Fruit fly (Drosophila melanogaster) whole organism, embryonic: ENCODE measurements around the gene CG31633.

Source experiments
- Adf1 ChIP-seq: fragments of 200-800 bp; sonication (Bioruptor generic); IDR thresholded peaks from 2 replicates; pipeline ENCODE4 v1.3.6; 2022; ENCODE audit warnings: missing biosample characterization, missing genetic modification characterization
- Antp ChIP-seq: fragments of 200-800 bp; sonication (Bioruptor generic); optimal IDR thresholded peaks from 3 replicates; lab custom pipeline; 2016; ENCODE audit warnings: missing biosample characterization, missing genetic modification characterization
- C15 ChIP-seq: fragments of 200-800 bp; sonication (Bioruptor generic); IDR thresholded peaks from 3 replicates; pipeline ENCODE4 v1.3.6; 2022; ENCODE audit warnings: missing biosample characterization, missing genetic modification characterization
- CG10959 ChIP-seq: fragments of 200-800 bp; sonication (Bioruptor generic); IDR thresholded peaks from 2 replicates; pipeline ENCODE4 v1.3.6; 2022; ENCODE audit warnings: missing biosample characterization, missing genetic modification characterization
- CG11560 ChIP-seq: fragments of 200-800 bp; sonication (Bioruptor generic); IDR thresholded peaks from 3 replicates; pipeline ENCODE4 v1.3.6; 2022; ENCODE audit warnings: missing biosample characterization, missing genetic modification characterization
- CG11695 ChIP-seq: fragments of 200-800 bp; sonication (Bioruptor generic); IDR thresholded peaks from 3 replicates; pipeline ENCODE4 v1.3.6; 2022; ENCODE audit warnings: missing biosample characterization, missing genetic modification characterization
- CG12155 ChIP-seq: fragments of 200-800 bp; sonication (Bioruptor generic); optimal IDR thresholded peaks from 3 replicates; lab custom pipeline; 2016; ENCODE audit warnings: missing biosample characterization, missing genetic modification characterization
- CG12299 ChIP-seq: fragments of 200-800 bp; sonication (Bioruptor generic); optimal IDR thresholded peaks from 2 replicates; lab custom pipeline; 2018; ENCODE audit warnings: missing biosample characterization, mild to moderate bottlenecking, missing genetic modification characterization
- CG1233 ChIP-seq: fragments of 200-800 bp; sonication (Bioruptor generic); optimal IDR thresholded peaks from 4 replicates; lab custom pipeline; 2018; ENCODE audit warnings: missing biosample characterization, mild to moderate bottlenecking, missing genetic modification characterization
- CG12391 ChIP-seq: fragments of 200-800 bp; sonication (Bioruptor generic); optimal IDR thresholded peaks from 3 replicates; lab custom pipeline; 2018; ENCODE audit warnings: missing biosample characterization, mild to moderate bottlenecking, missing genetic modification characterization, moderate library complexity
- CG13624 ChIP-seq: fragments of 200-800 bp; sonication (Bioruptor generic); optimal IDR thresholded peaks from 2 replicates; lab custom pipeline; 2016; ENCODE audit warnings: missing biosample characterization, missing genetic modification characterization
- CG13775 ChIP-seq: fragments of 200-800 bp; sonication (Bioruptor generic); optimal IDR thresholded peaks from 3 replicates; lab custom pipeline; 2017; ENCODE audit warnings: missing biosample characterization, mild to moderate bottlenecking, missing genetic modification characterization
- CG14441 ChIP-seq: fragments of 200-800 bp; sonication (Bioruptor generic); IDR thresholded peaks from 2 replicates; pipeline ENCODE4 v1.3.6; 2022; ENCODE audit warnings: missing biosample characterization, missing genetic modification characterization
- CG16813 ChIP-seq: fragments of 200-800 bp; sonication (Bioruptor generic); IDR thresholded peaks from 3 replicates; pipeline ENCODE4 v1.3.6; 2022; ENCODE audit warnings: missing biosample characterization, missing genetic modification characterization; ENCODE audit not compliant: partially characterized antibody
- CG17186 ChIP-seq: fragments of 200-800 bp; sonication (Bioruptor generic); optimal IDR thresholded peaks from 3 replicates; lab custom pipeline; 2017; ENCODE audit warnings: missing biosample characterization, missing genetic modification reagents, missing genetic modification characterization
- CG17802 ChIP-seq: fragments of 200-800 bp; sonication (Bioruptor generic); optimal IDR thresholded peaks from 2 replicates; lab custom pipeline; 2018; ENCODE audit warnings: missing biosample characterization, mild to moderate bottlenecking, missing genetic modification characterization, moderate library complexity
- CG1792 ChIP-seq: fragments of 200-800 bp; sonication (Bioruptor generic); optimal IDR thresholded peaks from 2 replicates; lab custom pipeline; 2016; ENCODE audit warnings: missing biosample characterization, missing genetic modification characterization
- CG2116 ChIP-seq: fragments of 200-800 bp; sonication (Bioruptor generic); optimal IDR thresholded peaks from 3 replicates; lab custom pipeline; 2018; ENCODE audit warnings: missing biosample characterization, mild to moderate bottlenecking, missing genetic modification characterization
- CG2120 ChIP-seq: fragments of 200-800 bp; sonication (Bioruptor generic); optimal IDR thresholded peaks from 3 replicates; lab custom pipeline; 2016; ENCODE audit warnings: missing biosample characterization, missing genetic modification characterization
- CG3065 ChIP-seq: fragments of 200-800 bp; sonication (Bioruptor generic); optimal IDR thresholded peaks from 2 replicates; lab custom pipeline; 2016; ENCODE audit warnings: missing biosample characterization, missing genetic modification characterization
- CG3281 ChIP-seq: fragments of 200-800 bp; sonication (Bioruptor generic); optimal IDR thresholded peaks from 3 replicates; lab custom pipeline; 2017; ENCODE audit warnings: missing biosample characterization, mild to moderate bottlenecking, missing genetic modification characterization
- CG7357 ChIP-seq: fragments of 200-800 bp; sonication (Bioruptor generic); IDR thresholded peaks from 3 replicates; pipeline ENCODE4 v1.3.6; 2022; ENCODE audit warnings: missing biosample characterization, missing genetic modification characterization
- CG7839 ChIP-seq: fragments of 200-800 bp; sonication (Bioruptor generic); optimal IDR thresholded peaks from 3 replicates; lab custom pipeline; 2018; ENCODE audit warnings: missing biosample characterization, mild to moderate bottlenecking, missing genetic modification characterization, moderate library complexity
- CG8924 ChIP-seq: fragments of 200-800 bp; optimal IDR thresholded peaks from 3 replicates; lab custom pipeline; 2019; ENCODE audit warnings: missing biosample characterization, mild to moderate bottlenecking, missing genetic modification characterization, moderate library complexity
- CG9215 ChIP-seq: fragments of 200-800 bp; sonication (Bioruptor generic); IDR thresholded peaks from 2 replicates; pipeline ENCODE4 v1.3.6; 2022; ENCODE audit warnings: missing biosample characterization, missing genetic modification characterization
- Chrac-16 ChIP-seq: fragments of 200-800 bp; sonication (Bioruptor generic); optimal IDR thresholded peaks from 3 replicates; lab custom pipeline; 2016; ENCODE audit warnings: missing biosample characterization, missing genetic modification characterization
- Dll ChIP-seq: fragments of 200-800 bp; sonication (Bioruptor generic); IDR thresholded peaks from 4 replicates; pipeline ENCODE4 v1.3.6; 2022; ENCODE audit warnings: missing biosample characterization, missing genetic modification characterization; ENCODE audit not compliant: partially characterized antibody
- H15 ChIP-seq: fragments of 200-800 bp; sonication (Bioruptor generic); IDR thresholded peaks from 3 replicates; pipeline ENCODE4 v1.3.6; 2022; ENCODE audit warnings: missing biosample characterization, missing genetic modification characterization
- Hsf ChIP-seq: fragments of 200-800 bp; sonication (Bioruptor generic); optimal IDR thresholded peaks from 3 replicates; lab custom pipeline; 2016; ENCODE audit warnings: missing biosample characterization, missing genetic modification characterization
- Sin3A ChIP-seq: fragments of >200 bp; optimal IDR thresholded peaks from 2 replicates; lab custom pipeline; 2018
- Sox102F ChIP-seq: fragments of 200-800 bp; sonication (Bioruptor generic); optimal IDR thresholded peaks from 2 replicates; lab custom pipeline; 2018; ENCODE audit warnings: missing biosample characterization, mild to moderate bottlenecking, missing genetic modification characterization, moderate library complexity
- Ssrp ChIP-seq: fragments of 200-800 bp; sonication (Bioruptor generic); optimal IDR thresholded peaks from 2 replicates; lab custom pipeline; 2018; ENCODE audit warnings: missing biosample characterization, mild to moderate bottlenecking, missing genetic modification characterization, moderate library complexity
- YL-1 ChIP-seq: fragments of 200-800 bp; sonication (Bioruptor generic); optimal IDR thresholded peaks from 3 replicates; lab custom pipeline; 2017; ENCODE audit warnings: missing biosample characterization, mild to moderate bottlenecking, missing genetic modification characterization
- chn ChIP-seq: fragments of 200-800 bp; sonication (Bioruptor generic); optimal IDR thresholded peaks from 2 replicates; lab custom pipeline; 2016; ENCODE audit warnings: missing biosample characterization, missing genetic modification characterization
- cwo ChIP-seq: fragments of 200-800 bp; sonication (Bioruptor generic); optimal IDR thresholded peaks from 3 replicates; lab custom pipeline; 2017; ENCODE audit warnings: missing biosample characterization, missing genetic modification characterization, mild to moderate bottlenecking, moderate library complexity, missing genetic modification reagents
- dmrt11E ChIP-seq: fragments of 200-800 bp; sonication (Bioruptor generic); optimal IDR thresholded peaks from 3 replicates; lab custom pipeline; 2018; ENCODE audit warnings: missing biosample characterization, mild to moderate bottlenecking, missing genetic modification characterization, moderate library complexity
- dysf ChIP-seq: fragments of 200-800 bp; sonication (Bioruptor generic); IDR thresholded peaks from 3 replicates; pipeline ENCODE4 v1.3.6; 2022; ENCODE audit warnings: missing biosample characterization, missing genetic modification characterization
- exex ChIP-seq: fragments of 200-800 bp; sonication (Bioruptor generic); optimal IDR thresholded peaks from 4 replicates; lab custom pipeline; 2018; ENCODE audit warnings: missing biosample characterization, mild to moderate bottlenecking, missing genetic modification characterization, moderate library complexity
- hb ChIP-seq: fragments of 200-800 bp; sonication (Bioruptor generic); IDR thresholded peaks from 3 replicates; pipeline ENCODE4 v1.3.6; 2022; ENCODE audit warnings: missing biosample characterization, missing genetic modification characterization; ENCODE audit not compliant: partially characterized antibody
- knrl ChIP-seq: fragments of 200-800 bp; sonication (Bioruptor generic); IDR thresholded peaks from 3 replicates; pipeline ENCODE4 v1.3.6; 2022; ENCODE audit warnings: missing biosample characterization, missing genetic modification characterization; ENCODE audit not compliant: partially characterized antibody
- lilli ChIP-seq: fragments of 200-800 bp; sonication (Bioruptor generic); optimal IDR thresholded peaks from 3 replicates; lab custom pipeline; 2016; ENCODE audit warnings: missing biosample characterization, missing genetic modification characterization
- nau ChIP-seq: fragments of 200-800 bp; sonication (Bioruptor generic); optimal IDR thresholded peaks from 3 replicates; lab custom pipeline; 2017; ENCODE audit warnings: missing biosample characterization, mild to moderate bottlenecking, missing genetic modification characterization, missing genetic modification reagents
- nerfin-1 ChIP-seq: fragments of 200-800 bp; sonication (Bioruptor generic); optimal IDR thresholded peaks from 3 replicates; lab custom pipeline; 2019; ENCODE audit warnings: missing biosample characterization, mild to moderate bottlenecking, missing genetic modification characterization, moderate library complexity
- org-1 ChIP-seq: fragments of 200-800 bp; sonication (Bioruptor generic); optimal IDR thresholded peaks from 2 replicates; lab custom pipeline; 2017; ENCODE audit warnings: missing biosample characterization, missing genetic modification characterization
- p53 ChIP-seq: fragments of 200-800 bp; sonication (Bioruptor generic); optimal IDR thresholded peaks from 2 replicates; lab custom pipeline; 2016; ENCODE audit warnings: missing biosample characterization, missing genetic modification characterization
- pb ChIP-seq: fragments of 200-800 bp; sonication (Bioruptor generic); optimal IDR thresholded peaks from 3 replicates; lab custom pipeline; 2016; ENCODE audit warnings: missing biosample characterization, missing genetic modification characterization
- pzg ChIP-seq: fragments of 200-800 bp; sonication (Bioruptor generic); optimal IDR thresholded peaks from 3 replicates; lab custom pipeline; 2018; ENCODE audit warnings: missing biosample characterization, mild to moderate bottlenecking, missing genetic modification characterization, moderate library complexity
- sd ChIP-seq: fragments of 200-800 bp; sonication (Bioruptor generic); optimal IDR thresholded peaks from 3 replicates; lab custom pipeline; 2018; ENCODE audit warnings: missing biosample characterization, mild to moderate bottlenecking, missing genetic modification characterization, moderate library complexity
- sob ChIP-seq: fragments of 200-800 bp; sonication (Bioruptor generic); IDR thresholded peaks from 2 replicates; pipeline ENCODE4 v1.3.6; 2022; ENCODE audit warnings: missing biosample characterization, missing genetic modification characterization
- sr ChIP-seq: fragments of 200-800 bp; sonication (Bioruptor generic); IDR thresholded peaks from 3 replicates; pipeline ENCODE4 v1.3.6; 2022; ENCODE audit warnings: missing biosample characterization, missing genetic modification characterization

CG31633 gene

dm6 chr2L:6649085-6649754 lies 6.9 kb downstream of the CG31633 start, which contains the start of the genes CG31635 and Tango1 (continued):
- TF ChIP-seq C15 (GFP tag; lab: Robert Waterston, UW): no peak
- peak; percentile 13 for TF ChIP-seq Antp (GFP tag; lab: Kevin White, UChicago)
- TF ChIP-seq CG17802 (tag; lab: Kevin White, UChicago): peak; percentile 82
- no peak for TF ChIP-seq sob
- TF ChIP-seq knrl (GFP tag; lab: Robert Waterston, UW): peak; percentile 30; the same call in 1 of the 3 replicates
- peak; percentile 89 for TF ChIP-seq pzg (GFP tag; lab: Kevin White, UChicago)
- peak; percentile 63 for TF ChIP-seq CG2116 (GFP tag; lab: Kevin White, UChicago)
- TF ChIP-seq CG7357 (GFP tag; lab: Robert Waterston, UW): peak; percentile 94
- no peak for TF ChIP-seq CG11695
- peak; percentile 92 for TF ChIP-seq CG17186
- TF ChIP-seq CG2120 (GFP tag; lab: Kevin White, UChicago): peak; percentile 39
- no peak for TF ChIP-seq p53 (GFP tag; lab: Kevin White, UChicago)
- TF ChIP-seq nerfin-1: peak; percentile 46
- TF ChIP-seq CG12155 (GFP tag; lab: Kevin White, UChicago): peak; percentile 6
- peak; percentile 17 for TF ChIP-seq Hsf (GFP tag; lab: Kevin White, UChicago)
- TF ChIP-seq pb (GFP tag; lab: Kevin White, UChicago): no peak
- TF ChIP-seq hb: no peak
- no peak for TF ChIP-seq chn (GFP tag; lab: Kevin White, UChicago)
- no peak for TF ChIP-seq CG11560 (tag; lab: Robert Waterston, UW)
- TF ChIP-seq CG13624 (GFP tag; lab: Kevin White, UChicago): peak; percentile 36
- TF ChIP-seq CG7839 (tag; lab: Kevin White, UChicago): no peak
- no peak for TF ChIP-seq nau (GFP tag; lab: Kevin White, UChicago)
- peak; percentile 50 for TF ChIP-seq CG12391 (tag; lab: Kevin White, UChicago)
- TF ChIP-seq CG13775 (GFP tag; lab: Kevin White, UChicago): peak; percentile 10
- TF ChIP-seq CG3281: no peak
- TF ChIP-seq Chrac-16 (GFP tag; lab: Kevin White, UChicago): no peak
- TF ChIP-seq org-1: no peak
- no peak for TF ChIP-seq sr (GFP tag; lab: Robert Waterston, UW)
- TF ChIP-seq Sox102F (GFP tag; lab: Kevin White, UChicago): no peak
- TF ChIP-seq CG10959 (GFP tag; lab: Robert Waterston, UW): no peak
- peak; percentile 98 for TF ChIP-seq Sin3A (lab: Kevin White, UChicago)
- peak; percentile 89 for TF ChIP-seq sd (tag; lab: Kevin White, UChicago)
- TF ChIP-seq CG9215: peak; percentile 43
- TF ChIP-seq H15 (GFP tag; lab: Robert Waterston, UW): no peak
- no peak for TF ChIP-seq CG1792 (GFP tag; lab: Kevin White, UChicago)
- peak; percentile 10 for TF ChIP-seq dmrt11E (tag; lab: Kevin White, UChicago)
- 0 out of 2 replicates have a peak, but pooled peaks have one; percentile 14 for TF ChIP-seq CG14441
- TF ChIP-seq CG1233: no peak
- peak; percentile 14 for TF ChIP-seq lilli (GFP tag; lab: Kevin White, UChicago)
- TF ChIP-seq CG8924 (tag; lab: Kevin White, UChicago): no peak
- 0 out of 3 replicates have a peak, but pooled peaks have one; percentile 22 for TF ChIP-seq dysf (GFP tag; lab: Robert Waterston, UW)
- no peak for TF ChIP-seq exex (tag; lab: Kevin White, UChicago)
- 0 out of 4 replicates have a peak, but pooled peaks have one; percentile 20 for TF ChIP-seq Dll (GFP tag; lab: Robert Waterston, UW)
- TF ChIP-seq CG3065 (GFP tag; lab: Kevin White, UChicago): no peak
- no peak for TF ChIP-seq cwo (GFP tag; lab: Kevin White, UChicago)
- TF ChIP-seq Ssrp (tag; lab: Kevin White, UChicago): no peak
- TF ChIP-seq Adf1 (GFP tag; lab: Robert Waterston, UW): peak; percentile 34; the same call in 1 of the 2 replicates
- TF ChIP-seq CG16813 (GFP tag; lab: Robert Waterston, UW): no peak
- peak; percentile 35 for TF ChIP-seq CG12299 (tag; lab: Kevin White, UChicago)
- peak; percentile 61 for TF ChIP-seq YL-1 (GFP tag; lab: Kevin White, UChicago)
